In the genomic region with DNA sequence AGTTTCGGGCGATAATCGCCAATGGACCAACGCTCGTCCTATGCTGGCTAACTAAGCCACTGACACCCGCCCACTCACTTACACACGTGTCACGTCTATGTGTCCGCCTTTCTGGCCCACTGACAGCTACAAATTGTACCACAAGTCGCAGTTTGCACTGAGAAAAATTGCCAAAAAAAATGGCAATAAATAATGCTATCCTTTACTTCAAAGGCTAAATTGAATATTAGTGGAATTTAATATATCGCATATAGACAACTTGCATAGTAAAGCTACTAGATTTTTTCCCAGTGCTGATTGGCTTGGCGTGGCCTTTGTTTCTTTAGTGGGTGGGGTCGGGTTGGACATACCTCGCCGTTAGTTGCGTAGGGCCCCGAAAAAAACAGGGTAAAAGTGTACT, we compare ENCODE assay signal across 2 fruit fly cellular contexts.
TF ChIP-seq lines count a peak whose summit lies in the region.

No protein-coding gene starts in this region.

TF ChIP-seq in whole organism, embryonic, 481 proteins besides CTCF, POLR2A, EP300 and RAD21 (continued from another document and continues in another):
- TF ChIP-seq CHES-1-like (GFP tag; optimal IDR thresholded peaks at IDR 0.05; lab: Kevin White, UChicago) (peak; percentile 1), Mrtf (GFP tag; IDR thresholded peaks at IDR 0.05; lab: Robert Waterston, UW) (no peak), odd (GFP tag; optimal IDR thresholded peaks at IDR 0.05; lab: Kevin White, UChicago) (peak; percentile 21), D19A (tag; optimal IDR thresholded peaks at IDR 0.05; lab: Kevin White, UChicago) (peak; percentile 40), CG32772 (GFP tag; IDR thresholded peaks at IDR 0.05; lab: Robert Waterston, UW) (peak; percentile 47; the same call in 1 of the 2 replicates), seq (GFP tag; IDR thresholded peaks at IDR 0.05; lab: Robert Waterston, UW) (0 out of 2 replicates have a peak, but pooled peaks have one; percentile 31), CG6854 (GFP tag; optimal IDR thresholded peaks at IDR 0.05; lab: Kevin White, UChicago) (no peak), br (optimal IDR thresholded peaks at IDR 0.05; lab: Kevin White, UChicago) (no peak), CG7987 (GFP tag; optimal IDR thresholded peaks at IDR 0.05; lab: Kevin White, UChicago) (no peak), Atf-2 (GFP tag; optimal IDR thresholded peaks at IDR 0.05; lab: Kevin White, UChicago) (peak; percentile 49), CG6765 (GFP tag; optimal IDR thresholded peaks at IDR 0.05; lab: Kevin White, UChicago) (no peak), Vsx1 (GFP tag; optimal IDR thresholded peaks at IDR 0.05; lab: Kevin White, UChicago) (peak; percentile 27), CG9817 (tag; optimal IDR thresholded peaks at IDR 0.05; lab: Kevin White, UChicago) (peak; percentile 27), scrt (GFP tag; optimal IDR thresholded peaks at IDR 0.05; lab: Kevin White, UChicago) (peak; percentile 9), CG18476 (GFP tag; optimal IDR thresholded peaks at IDR 0.05; lab: Kevin White, UChicago) (peak; percentile 29), CG12659 (GFP tag; optimal IDR thresholded peaks at IDR 0.05; lab: Kevin White, UChicago) (no peak), Taf1 (GFP tag; IDR thresholded peaks at IDR 0.05; lab: Robert Waterston, UW) (no peak), CG15601 (tag; optimal IDR thresholded peaks at IDR 0.05; lab: Kevin White, UChicago) (peak; percentile 30), CG32532 (GFP tag; IDR thresholded peaks at IDR 0.05; lab: Robert Waterston, UW) (peak; percentile 32; the same call in 1 of the 2 replicates), zf30C (GFP tag; optimal IDR thresholded peaks at IDR 0.05; lab: Kevin White, UChicago) (no peak), Aef1 (GFP tag; IDR thresholded peaks at IDR 0.05; lab: Robert Waterston, UW) (peak; percentile 34; the same call in 1 of the 3 replicates), BtbVII (GFP tag; optimal IDR thresholded peaks at IDR 0.05; lab: Kevin White, UChicago) (no peak), CG3726 (GFP tag; IDR thresholded peaks at IDR 0.05; lab: Robert Waterston, UW) (0 out of 3 replicates have a peak, but pooled peaks have one; percentile 53), CrebB (tag; optimal IDR thresholded peaks at IDR 0.05; lab: Kevin White, UChicago) (no peak), Dad (GFP tag; optimal IDR thresholded peaks at IDR 0.05; lab: Kevin White, UChicago) (peak; percentile 42), CG18619 (GFP tag; optimal IDR thresholded peaks at IDR 0.05; lab: Kevin White, UChicago) (peak; percentile 1), CG6654 (GFP tag; optimal IDR thresholded peaks at IDR 0.05; lab: Kevin White, UChicago) (peak; percentile 1), CG14860 (GFP tag; IDR thresholded peaks at IDR 0.05; lab: Robert Waterston, UW; ENCODE audit: partially characterized antibody) (no peak), sc (optimal IDR thresholded peaks at IDR 0.05; lab: Kevin White, UChicago) (no peak), sc (GFP tag; optimal IDR thresholded peaks at IDR 0.05; lab: Kevin White, UChicago) (peak; percentile 49), CG10462 (GFP tag; optimal IDR thresholded peaks at IDR 0.05; lab: Kevin White, UChicago) (no peak), CG12769 (tag; optimal IDR thresholded peaks at IDR 0.05; lab: Kevin White, UChicago) (peak; percentile 70), ind (GFP tag; optimal IDR thresholded peaks at IDR 0.05; lab: Kevin White, UChicago) (peak; percentile 62), rib (GFP tag; IDR thresholded peaks at IDR 0.05; lab: Robert Waterston, UW) (no peak), CG2120 (GFP tag; optimal IDR thresholded peaks at IDR 0.05; lab: Kevin White, UChicago) (no peak), vvl (GFP tag; IDR thresholded peaks at IDR 0.05; lab: Robert Waterston, UW) (peak; percentile 78; the same call in 1 of the 2 replicates), nerfin-1 (tag; optimal IDR thresholded peaks at IDR 0.05; lab: Kevin White, UChicago) (no peak), CG12236 (GFP tag; optimal IDR thresholded peaks at IDR 0.05; lab: Kevin White, UChicago) (peak; percentile 46), sens-2 (GFP tag; IDR thresholded peaks at IDR 0.05; lab: Robert Waterston, UW) (0 out of 2 replicates have a peak, but pooled peaks have one; percentile 24), dpn (GFP tag; optimal IDR thresholded peaks at IDR 0.05; lab: Kevin White, UChicago) (peak; percentile 50 to 69), crp (GFP tag; optimal IDR thresholded peaks at IDR 0.05; lab: Kevin White, UChicago) (no peak), NfI (GFP tag; optimal IDR thresholded peaks at IDR 0.05; lab: Kevin White, UChicago) (peak; percentile 38), CG4730 (GFP tag; IDR thresholded peaks at IDR 0.05; lab: Robert Waterston, UW) (no peak), exex (tag; optimal IDR thresholded peaks at IDR 0.05; lab: Kevin White, UChicago) (no peak), dm (GFP tag; optimal IDR thresholded peaks at IDR 0.05; lab: Kevin White, UChicago) (peak; percentile 2), cwo (GFP tag; optimal IDR thresholded peaks at IDR 0.05; lab: Kevin White, UChicago) (peak; percentile 57), CG12219 (GFP tag; optimal IDR thresholded peaks at IDR 0.05; lab: Kevin White, UChicago) (peak; percentile 21), CG17361 (GFP tag; IDR thresholded peaks at IDR 0.05; lab: Robert Waterston, UW) (peak; percentile 58), CG13775 (GFP tag; optimal IDR thresholded peaks at IDR 0.05; lab: Kevin White, UChicago) (peak; percentile 27), insv (GFP tag; optimal IDR thresholded peaks at IDR 0.05; lab: Kevin White, UChicago) (no peak), CG12391 (tag; optimal IDR thresholded peaks at IDR 0.05; lab: Kevin White, UChicago) (peak; percentile 63), CG10543 (GFP tag; optimal IDR thresholded peaks at IDR 0.05; lab: Kevin White, UChicago) (no peak), CG11723 (GFP tag; optimal IDR thresholded peaks at IDR 0.05; lab: Kevin White, UChicago) (peak; percentile 0), CG10209 (GFP tag; optimal IDR thresholded peaks at IDR 0.05; lab: Kevin White, UChicago) (peak; percentile 26), tna (GFP tag; IDR thresholded peaks at IDR 0.05; lab: Robert Waterston, UW; ENCODE audit: partially characterized antibody) (no peak), slou (GFP tag; optimal IDR thresholded peaks at IDR 0.05; lab: Kevin White, UChicago) (peak; percentile 61), bab2 (GFP tag; optimal IDR thresholded peaks at IDR 0.05; lab: Kevin White, UChicago) (peak; percentile 59), CG6791 (GFP tag; IDR thresholded peaks at IDR 0.05; lab: Robert Waterston, UW; ENCODE audit: partially characterized antibody) (no peak), nom (GFP tag; optimal IDR thresholded peaks at IDR 0.05; lab: Kevin White, UChicago) (no peak), Fer3 (tag; optimal IDR thresholded peaks at IDR 0.05; lab: Kevin White, UChicago) (peak; percentile 48), salm (tag; optimal IDR thresholded peaks at IDR 0.05; lab: Kevin White, UChicago) (no peak), CG18262 (tag; optimal IDR thresholded peaks at IDR 0.05; lab: Kevin White, UChicago) (peak; percentile 64), Hr51 (GFP tag; optimal IDR thresholded peaks at IDR 0.05; lab: Kevin White, UChicago) (peak; percentile 17 to 72)

TF ChIP-seq in whole organism, prepupa, 60 proteins besides CTCF, POLR2A, EP300 and RAD21 (continued from another document):
- TF ChIP-seq net (GFP tag; optimal IDR thresholded peaks at IDR 0.05; lab: Kevin White, UChicago): no peak
- TF ChIP-seq esn (GFP tag; optimal IDR thresholded peaks at IDR 0.05; lab: Kevin White, UChicago): no peak
- TF ChIP-seq CG8632 (GFP tag; optimal IDR thresholded peaks at IDR 0.05; lab: Kevin White, UChicago): no peak
- no peak for TF ChIP-seq Hr4 (GFP tag; optimal IDR thresholded peaks at IDR 0.05; lab: Kevin White, UChicago)
- no peak for TF ChIP-seq CG15336 (GFP tag; IDR thresholded peaks at IDR 0.05; lab: Robert Waterston, UW)
- no peak for TF ChIP-seq CG6792 (GFP tag; optimal IDR thresholded peaks at IDR 0.05; lab: Kevin White, UChicago)
- no peak for TF ChIP-seq CG11902 (GFP tag; optimal IDR thresholded peaks at IDR 0.05; lab: Kevin White, UChicago)
- 0 out of 3 replicates have a peak, but pooled peaks have one; percentile 15 for TF ChIP-seq eg (GFP tag; IDR thresholded peaks at IDR 0.05; lab: Robert Waterston, UW)
- TF ChIP-seq Hr38 (GFP tag; optimal IDR thresholded peaks at IDR 0.05; lab: Kevin White, UChicago): no peak
- TF ChIP-seq Ets21C (GFP tag; optimal IDR thresholded peaks at IDR 0.05; lab: Kevin White, UChicago): no peak
- no peak for TF ChIP-seq dac (GFP tag; optimal IDR thresholded peaks at IDR 0.05; lab: Kevin White, UChicago)
- no peak for TF ChIP-seq Sox102F (GFP tag; optimal IDR thresholded peaks at IDR 0.05; lab: Kevin White, UChicago)
- TF ChIP-seq CG6276 (GFP tag; optimal IDR thresholded peaks at IDR 0.05; lab: Kevin White, UChicago): no peak
- no peak for TF ChIP-seq CG9139 (GFP tag; optimal IDR thresholded peaks at IDR 0.05; lab: Kevin White, UChicago)
- TF ChIP-seq CG8319 (GFP tag; optimal IDR thresholded peaks at IDR 0.05; lab: Kevin White, UChicago): no peak
- no peak for TF ChIP-seq Sox14 (GFP tag; optimal IDR thresholded peaks at IDR 0.05; lab: Kevin White, UChicago)
- no peak for TF ChIP-seq CG34406 (GFP tag; optimal IDR thresholded peaks at IDR 0.05; lab: Kevin White, UChicago)
- no peak for TF ChIP-seq CG7368 (GFP tag; optimal IDR thresholded peaks at IDR 0.05; lab: Kevin White, UChicago)
- no peak for TF ChIP-seq CG16779 (tag; optimal IDR thresholded peaks at IDR 0.05; lab: Kevin White, UChicago)
- TF ChIP-seq CG32006 (GFP tag; optimal IDR thresholded peaks at IDR 0.05; lab: Kevin White, UChicago): peak; percentile 31
- peak; percentile 5 for TF ChIP-seq svp (GFP tag; lab: Kevin White, UChicago)
- no peak for TF ChIP-seq achi (GFP tag; optimal IDR thresholded peaks at IDR 0.05; lab: Kevin White, UChicago)
- TF ChIP-seq ss (GFP tag; optimal IDR thresholded peaks at IDR 0.05; lab: Kevin White, UChicago): no peak
- no peak for TF ChIP-seq CG11762 (GFP tag; optimal IDR thresholded peaks at IDR 0.05; lab: Kevin White, UChicago; ENCODE audit: insufficient read depth)
